Worm (Caenorhabditis elegans) whole organism, young adult: ENCODE results near the gene rpl-28.

Source experiments
- F57C9.4 ChIP-seq: sonication (generic microtip); optimal IDR thresholded peaks from 2 replicates; lab custom pipeline; 2017; ENCODE audit warnings: mild to moderate bottlenecking, missing genetic modification characterization, missing compliant biosample characterization
- Y56A3A.18 ChIP-seq: fragments of 200-800 bp; sonication (Bioruptor generic); IDR thresholded peaks from 2 replicates; pipeline ENCODE4 v1.3.6; 2022; ENCODE audit warnings: missing genetic modification reagents, missing genetic modification characterization, missing compliant biosample characterization
- akir-1 ChIP-seq: fragments of 200-800 bp; sonication (Bioruptor generic); optimal IDR thresholded peaks from 2 replicates; lab custom pipeline; 2018; ENCODE audit warnings: mild to moderate bottlenecking, missing genetic modification characterization, moderate library complexity, missing compliant biosample characterization
- ama-1 ChIP-seq, 3 experiments: fragments of 150-350 bp in 1 of 3; sonication (generic microtip) in 2 of 3; optimal IDR thresholded peaks; 2 replicates each; lab custom pipeline; 2014 to 2018; ENCODE audit warnings: missing biosample characterization in 2 of 3, missing genetic modification characterization in 2 of 3, missing genetic modification reagents in 2 of 3
- attf-6 ChIP-seq: fragments of 200-800 bp; sonication (Bioruptor generic); IDR thresholded peaks from 2 replicates; pipeline ENCODE4 v1.3.6; 2022; ENCODE audit warnings: missing genetic modification reagents, missing genetic modification characterization, missing compliant biosample characterization
- dox-1 ChIP-seq: fragments of 200-800 bp; sonication (Bioruptor generic); IDR thresholded peaks from 2 replicates; pipeline ENCODE4 v1.3.6; 2022; ENCODE audit warnings: missing genetic modification reagents, missing genetic modification characterization, missing compliant biosample characterization
- lin-40 ChIP-seq: sonication (generic microtip); optimal IDR thresholded peaks from 2 replicates; lab custom pipeline; 2016; ENCODE audit warnings: missing genetic modification characterization, mild to moderate bottlenecking, missing compliant biosample characterization, missing genotype, missing genetic modification reagents
- nhr-90 ChIP-seq: sonication (generic microtip); optimal IDR thresholded peaks from 2 replicates; lab custom pipeline; 2016; ENCODE audit warnings: missing genotype, mild to moderate bottlenecking, missing genetic modification characterization, missing compliant biosample characterization
- snpc-4 ChIP-seq, 5 experiments: fragments of 150-350 bp in 1 of 5; sonication (generic microtip) in 4 of 5; optimal IDR thresholded peaks; 2 replicates each; lab custom pipeline; 2014 to 2018; ENCODE audit warnings: missing genetic modification characterization in 5 of 5, missing biosample characterization in 3 of 5, antibody characterized with exemption in 2 of 5, mild to moderate bottlenecking in 2 of 5, missing compliant biosample characterization in 2 of 5, missing genotype in 2 of 5, moderate library complexity in 2 of 5, missing genetic modification reagents in 1 of 5
- ztf-18 ChIP-seq: sonication (generic microtip); optimal IDR thresholded peaks from 2 replicates; lab custom pipeline; 2016; ENCODE audit warnings: missing genotype, mild to moderate bottlenecking, missing genetic modification characterization, missing compliant biosample characterization
- ztf-28 ChIP-seq: fragments of 200-800 bp; sonication (Bioruptor generic); IDR thresholded peaks from 2 replicates; pipeline ENCODE4 v1.3.6; 2022; ENCODE audit warnings: missing genetic modification reagents, missing genetic modification characterization, missing compliant biosample characterization
- ztf-6 ChIP-seq: fragments of 200-800 bp; sonication (Bioruptor generic); IDR thresholded peaks from 2 replicates; pipeline ENCODE4 v1.3.6; 2022; ENCODE audit warnings: missing genetic modification reagents, missing genetic modification characterization, missing compliant biosample characterization

- TF ChIP-seq akir-1 (no peak), lin-40 (tag; lab: Kevin White, UChicago) (no peak), nhr-90 (no peak), F57C9.4 (tag; lab: Kevin White, UChicago) (no peak), snpc-4 (GFP tag; optimal IDR thresholded peaks at IDR 0.05; lab: Kevin White, UChicago) (no peak), snpc-4 (tag; optimal IDR thresholded peaks at IDR 0.05; lab: Kevin White, UChicago) (no peak), ama-1 (optimal IDR thresholded peaks at IDR 0.05; lab: Kevin White, UChicago) (no peak), ama-1 (GFP tag; optimal IDR thresholded peaks at IDR 0.05; lab: Kevin White, UChicago) (no peak), Y56A3A.18 (GFP tag; lab: Robert Waterston, UW) (no peak), ztf-18 (tag; lab: Kevin White, UChicago) (no peak), attf-6 (GFP tag; lab: Robert Waterston, UW) (no peak), ztf-6 (GFP tag; lab: Robert Waterston, UW) (no peak), dox-1 (GFP tag; lab: Robert Waterston, UW) (no peak), ztf-28 (GFP tag; lab: Robert Waterston, UW) (no peak)
These were observed 26.3 kb downstream of the rpl-28 start for ce11 chrV:12701613-12702012.
